Fruit fly (Drosophila melanogaster) whole organism, prepupa: ENCODE measurements around the gene TfIIEalpha.

Experiments used
- CG10631 ChIP-seq: fragments of 200-800 bp; sonication (Bioruptor generic); optimal IDR thresholded peaks from 2 replicates; lab custom pipeline; 2016; ENCODE audit warnings: missing biosample characterization, missing genetic modification characterization
- CG6808 ChIP-seq: fragments of 200-800 bp; sonication (Bioruptor generic); optimal IDR thresholded peaks from 3 replicates; lab custom pipeline; 2017; ENCODE audit warnings: missing biosample characterization, missing genetic modification characterization, mild to moderate bottlenecking, moderate library complexity, missing genetic modification reagents
- Eip93F ChIP-seq: fragments of 200-800 bp; sonication (Bioruptor generic); optimal IDR thresholded peaks from 2 replicates; lab custom pipeline; 2016; ENCODE audit warnings: missing biosample characterization, mild to moderate bottlenecking, missing genetic modification characterization
- Gug ChIP-seq: fragments of 200-800 bp; sonication (Bioruptor generic); IDR thresholded peaks from 2 replicates; pipeline ENCODE4 v1.3.6; 2022; ENCODE audit warnings: missing biosample characterization, missing genetic modification characterization
- Hr38 ChIP-seq: sonication (Bioruptor generic); optimal IDR thresholded peaks from 2 replicates; lab custom pipeline; 2016; ENCODE audit warnings: missing biosample characterization, missing genetic modification characterization
- Hr39 ChIP-seq: fragments of 200-800 bp; sonication (Bioruptor generic); optimal IDR thresholded peaks from 2 replicates; lab custom pipeline; 2016; ENCODE audit warnings: missing biosample characterization, missing genetic modification characterization
- OdsH ChIP-seq: fragments of 200-800 bp; sonication (Bioruptor generic); optimal IDR thresholded peaks from 3 replicates; lab custom pipeline; 2016; ENCODE audit warnings: missing biosample characterization, missing genetic modification characterization
- achi ChIP-seq: fragments of 200-800 bp; sonication (Bioruptor generic); optimal IDR thresholded peaks from 3 replicates; lab custom pipeline; 2016; ENCODE audit warnings: missing biosample characterization, missing genetic modification characterization
- cyc ChIP-seq: fragments of 200-800 bp; sonication (Bioruptor generic); optimal IDR thresholded peaks from 3 replicates; lab custom pipeline; 2016; ENCODE audit warnings: missing biosample characterization, missing genetic modification characterization

dm6 chr3L:11696294-11697116 lies 14.7 kb downstream of the TfIIEalpha start, which contains the start of gene Dph1:
- TF ChIP-seq CG10631 (GFP tag; lab: Kevin White, UChicago) (peak; percentile 85), cyc (GFP tag; lab: Kevin White, UChicago) (peak; percentile 86), Gug (GFP tag; lab: Robert Waterston, UW) (peak; percentile 90), OdsH (peak; percentile 92), achi (GFP tag; lab: Kevin White, UChicago) (peak; percentile 90), Eip93F (GFP tag; lab: Kevin White, UChicago) (peak; percentile 19), Hr38 (GFP tag; lab: Kevin White, UChicago) (no peak), CG6808 (peak; percentile 88), Hr39 (peak; percentile 89)
